Fruit fly (Drosophila melanogaster): ENCODE data around the gene Gr98a.

Gene Gr98a

DNA sequence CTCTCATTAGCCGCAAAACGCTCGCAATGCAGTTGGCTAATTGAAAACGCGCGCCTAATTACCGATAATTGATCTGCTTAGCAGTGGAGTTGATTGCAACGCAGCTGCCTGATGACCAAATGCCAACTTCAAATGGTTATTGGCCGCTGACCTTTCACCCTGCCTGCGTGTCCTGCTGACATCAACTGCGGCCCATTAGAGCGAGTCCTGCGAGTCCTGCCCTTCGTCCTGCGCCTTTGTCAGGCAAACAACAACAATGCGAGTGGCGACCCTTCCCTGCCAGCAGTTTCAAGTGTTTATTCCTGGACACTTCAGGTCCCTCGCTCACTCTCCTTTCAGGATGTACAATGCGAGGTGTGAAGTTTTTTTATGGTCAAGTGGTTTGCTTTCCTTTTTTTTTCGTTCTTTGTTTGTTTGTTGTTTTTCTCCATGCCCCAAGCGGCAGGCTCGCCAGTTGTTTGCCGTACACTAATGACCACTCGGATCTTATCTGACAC, 45.2 kb upstream of the Gr98a start (continued):
- TF ChIP-seq crol (GFP tag; IDR thresholded peaks at IDR 0.05) = peak; percentile 9; the same call in 1 of the 2 replicates
- TF ChIP-seq CrebB (tag; optimal IDR thresholded peaks at IDR 0.05) = no peak

DNA sequence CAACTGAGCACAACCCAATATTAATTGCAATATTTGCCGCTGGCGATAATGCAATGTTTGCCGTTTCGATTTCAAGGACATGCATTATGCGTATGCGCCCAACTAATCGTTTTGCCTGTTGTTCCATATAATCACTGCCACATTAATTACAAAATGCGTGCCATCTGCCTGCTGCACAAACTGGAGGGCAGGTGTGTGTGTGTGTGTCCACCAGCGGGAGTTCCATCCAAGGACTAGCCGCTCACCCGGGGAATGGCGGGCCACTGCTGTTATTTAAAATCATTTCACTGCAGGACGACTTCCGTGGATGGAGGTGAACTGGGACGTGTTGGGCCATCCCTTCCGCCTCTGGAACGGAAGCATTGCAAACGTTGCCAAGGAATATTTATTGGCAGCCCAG, 42.4 kb upstream of the Gr98a start:
- TF ChIP-seq zen (tag; optimal IDR thresholded peaks at IDR 0.05) (peak; percentile 91), dpn (GFP tag; optimal IDR thresholded peaks at IDR 0.05) (no peak)

DNA sequence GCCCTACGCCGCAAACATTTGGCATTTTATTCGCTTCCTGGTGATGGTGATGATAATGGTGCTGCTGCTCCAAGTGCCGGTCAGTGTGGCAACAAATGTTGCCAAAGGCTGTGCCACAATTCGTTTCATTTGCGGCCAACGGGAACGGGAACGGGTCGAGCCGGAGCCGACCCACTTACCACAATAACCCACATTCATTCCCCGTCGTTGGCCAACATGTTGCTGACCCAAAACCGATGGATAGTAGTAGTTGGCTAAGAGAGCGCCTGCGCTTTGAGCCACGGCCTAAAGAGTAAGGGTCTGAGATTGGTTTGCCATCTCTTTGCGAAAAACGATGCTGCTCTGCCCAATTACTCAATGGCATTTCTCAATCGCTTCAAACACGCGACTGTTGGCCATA, 24.8 kb upstream of the Gr98a start:
- TF ChIP-seq CG11504 (tag; optimal IDR thresholded peaks at IDR 0.05) (peak; percentile 98), Atf6 (GFP tag; IDR thresholded peaks at IDR 0.05) (no peak), CG1603 (tag; optimal IDR thresholded peaks at IDR 0.05) (no peak), C15 (GFP tag; IDR thresholded peaks at IDR 0.05) (no peak), pros (GFP tag; optimal IDR thresholded peaks at IDR 0.05) (no peak), Trl (optimal IDR thresholded peaks at IDR 0.05) (peak in 1 of 2 experiments; percentile 19), Trl (GFP tag; optimal IDR thresholded peaks at IDR 0.05) (no peak), ATbp (GFP tag; optimal IDR thresholded peaks at IDR 0.05) (no peak), Deaf1 (tag; optimal IDR thresholded peaks at IDR 0.05) (peak; percentile 59), cato (GFP tag; optimal IDR thresholded peaks at IDR 0.05; ENCODE audit: borderline replicate concordance) (no peak), tx (GFP tag; optimal IDR thresholded peaks at IDR 0.05) (no peak), CG3163 (GFP tag; optimal IDR thresholded peaks at IDR 0.05) (peak; percentile 37), abd-A (tag; optimal IDR thresholded peaks at IDR 0.05) (peak; percentile 17)

DNA sequence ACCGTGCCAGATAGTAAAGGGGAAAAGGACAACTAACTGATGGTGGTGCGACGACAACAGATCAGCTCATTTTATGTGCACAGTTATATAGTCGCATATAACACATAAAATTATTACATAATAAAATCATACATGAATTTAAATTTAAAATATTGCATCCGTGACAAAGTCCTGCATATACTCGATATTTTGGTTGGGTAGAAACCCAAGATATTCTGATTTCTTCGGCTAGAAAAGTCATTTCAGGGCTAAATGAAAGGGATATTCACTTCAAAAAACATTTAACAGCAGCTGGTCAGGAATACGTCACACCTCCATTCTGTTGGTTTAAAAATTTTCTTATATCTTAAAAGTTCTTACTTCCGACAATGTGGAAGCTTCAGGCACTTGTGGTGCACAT, 23.8 kb upstream of the Gr98a start, which contains the start of gene CG13978:
Gene CG13978, plus strand, starts transcription at position 301 of the 400 bp plus-strand sequence.
- TF ChIP-seq Ssrp (tag; optimal IDR thresholded peaks at IDR 0.05) (no peak), Blimp-1 (GFP tag; optimal IDR thresholded peaks at IDR 0.05) (no peak), wor (GFP tag; IDR thresholded peaks at IDR 0.05) (no peak), CG12236 (GFP tag; optimal IDR thresholded peaks at IDR 0.05) (no peak), Pdp1 (GFP tag; optimal IDR thresholded peaks at IDR 0.05) (no peak), row (GFP tag; IDR thresholded peaks at IDR 0.05) (no peak), Neu2 (GFP tag; optimal IDR thresholded peaks at IDR 0.05; ENCODE audit: borderline replicate concordance) (no peak), CG30403 (GFP tag; optimal IDR thresholded peaks at IDR 0.05) (no peak), CG4820 (GFP tag; optimal IDR thresholded peaks at IDR 0.05) (no peak), CG4617 (GFP tag; optimal IDR thresholded peaks at IDR 0.05; ENCODE audit: borderline replicate concordance) (no peak), CG18011 (GFP tag; optimal IDR thresholded peaks at IDR 0.05) (no peak), Hmr (GFP tag; optimal IDR thresholded peaks at IDR 0.05) (no peak), abd-A (tag; optimal IDR thresholded peaks at IDR 0.05) (no peak), CG33557 (GFP tag; optimal IDR thresholded peaks at IDR 0.05) (no peak), CG6254 (GFP tag; optimal IDR thresholded peaks at IDR 0.05) (no peak), E2f2 (GFP tag; IDR thresholded peaks at IDR 0.05) (no peak), Adf1 (GFP tag; IDR thresholded peaks at IDR 0.05) (no peak), emc (GFP tag; optimal IDR thresholded peaks at IDR 0.05) (no peak)

DNA sequence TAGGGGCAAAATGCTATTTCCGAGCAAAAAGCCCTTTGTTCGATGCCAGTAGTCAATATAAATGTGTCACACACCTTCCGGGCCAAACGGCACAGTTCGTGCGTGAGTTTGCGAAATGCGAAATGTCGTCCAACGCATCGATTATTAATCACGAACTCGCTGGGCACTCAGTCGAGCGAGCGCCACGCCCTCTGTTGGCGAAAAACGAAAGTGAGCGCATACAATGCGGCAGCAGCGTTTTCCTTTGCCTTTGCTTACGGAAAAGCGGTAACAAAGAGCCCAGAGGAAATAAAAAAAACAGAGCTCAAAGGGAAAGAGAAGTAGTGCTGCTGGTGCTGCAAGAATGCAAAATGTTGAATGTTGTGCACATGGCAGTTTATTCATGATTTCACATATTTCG, 10.2 kb upstream of the Gr98a start:
- no peak for TF ChIP-seq Dip2 (GFP tag; IDR thresholded peaks at IDR 0.05)
- peak; percentile 77 for TF ChIP-seq CTCF (GFP tag; optimal IDR thresholded peaks at IDR 0.05)
- TF ChIP-seq ham (GFP tag; IDR thresholded peaks at IDR 0.05) = no peak
- no peak for TF ChIP-seq CG7839 (tag; optimal IDR thresholded peaks at IDR 0.05)
- TF ChIP-seq NfI (GFP tag; optimal IDR thresholded peaks at IDR 0.05) = no peak

Measured in whole organism, embryonic.